Worm (Caenorhabditis elegans): Measurements from ENCODE around the gene F22E5.9.
"Not testable (repeated sequence)": the region's sequence is repeated elsewhere in the genome, so short reads cannot be mapped to it uniquely, and the experiment has no call there.

ce11 chrII:2672320-2672719 is 34.1 kb downstream of the F22E5.9 start, which contains the start of gene sri-57:
- TF ChIP-seq ceh-83 (GFP tag; optimal IDR thresholded peaks at IDR 0.05); pha-4 (tag; optimal IDR thresholded peaks at IDR 0.05); ztf-11 (tag; optimal IDR thresholded peaks at IDR 0.05); nhr-76 (tag; optimal IDR thresholded peaks at IDR 0.05); snpc-4 (tag; optimal IDR thresholded peaks at IDR 0.05); nhr-12 (tag; optimal IDR thresholded peaks at IDR 0.05); unc-62 (GFP tag; optimal IDR thresholded peaks at IDR 0.05); ces-1 (GFP tag; optimal IDR thresholded peaks at IDR 0.05); lin-32 (GFP tag; optimal IDR thresholded peaks at IDR 0.05); nhr-28 (tag; optimal IDR thresholded peaks at IDR 0.05); nhr-2 (tag; optimal IDR thresholded peaks at IDR 0.05): not testable (repeated sequence)

Measured in whole organism, mixed stage, embryonic.